Worm (Caenorhabditis elegans): ENCODE data around the gene gsto-2.

gsto-2 gene

DNA sequence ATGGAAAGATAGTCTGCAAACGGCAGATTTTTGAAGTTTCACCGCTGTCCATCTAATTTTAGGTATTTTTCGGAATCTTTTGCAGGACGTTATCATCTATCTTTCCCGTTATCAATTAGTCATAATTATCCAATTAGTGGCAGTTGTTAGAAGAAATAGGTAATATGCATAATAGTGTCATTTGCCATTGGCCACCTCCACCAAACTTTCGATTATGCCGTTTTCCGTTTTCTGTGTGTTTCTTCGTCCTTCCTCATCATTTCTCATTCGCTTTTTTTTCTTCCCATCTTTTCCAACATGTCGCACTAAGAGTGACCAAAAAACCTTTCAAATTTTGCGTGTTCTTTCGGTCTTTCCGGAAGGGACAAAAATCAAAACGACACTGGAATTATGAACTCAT, 9.8 kb downstream of the gsto-2 start:
- no peak for TF ChIP-seq zip-8 (tag; optimal IDR thresholded peaks at IDR 0.05)
- TF ChIP-seq ztf-11 (tag; optimal IDR thresholded peaks at IDR 0.05): no peak
- no peak for TF ChIP-seq elt-1 (tag; optimal IDR thresholded peaks at IDR 0.05; ENCODE audit: borderline replicate concordance, insufficient read depth)

DNA sequence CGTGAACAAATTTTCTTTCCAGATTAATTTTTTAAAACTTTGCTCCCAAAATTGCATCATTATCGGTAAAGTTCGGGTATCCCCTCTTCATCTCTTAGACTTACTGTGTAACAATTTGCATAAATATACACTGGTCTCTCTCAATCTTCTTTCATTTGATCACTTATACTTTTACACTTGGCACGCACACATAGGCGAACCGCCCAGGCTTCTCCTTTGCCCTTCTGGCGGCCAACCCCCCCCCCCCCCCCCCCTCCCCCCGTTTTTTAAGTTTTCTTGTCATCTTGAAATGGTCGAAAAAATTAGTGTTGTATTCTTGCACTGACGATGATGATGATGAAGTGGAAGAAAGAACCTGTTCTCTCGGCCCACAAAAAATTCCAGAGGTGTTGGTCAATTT, 15.7 kb downstream of the gsto-2 start:
- TF ChIP-seq blmp-1 (tag; optimal IDR thresholded peaks at IDR 0.05) (no peak), ceh-43 (GFP tag; optimal IDR thresholded peaks at IDR 0.05) (no peak), sptf-1 (tag; optimal IDR thresholded peaks at IDR 0.05) (no peak), nhr-76 (tag; optimal IDR thresholded peaks at IDR 0.05) (no peak), tbx-8 (GFP tag; optimal IDR thresholded peaks at IDR 0.05) (no peak), unc-62 (GFP tag; optimal IDR thresholded peaks at IDR 0.05) (no peak), snpc-4 (tag; optimal IDR thresholded peaks at IDR 0.05) (no peak), sem-2 (GFP tag; optimal IDR thresholded peaks at IDR 0.05) (no peak), zip-8 (tag; optimal IDR thresholded peaks at IDR 0.05) (no peak), elt-1 (tag; optimal IDR thresholded peaks at IDR 0.05; ENCODE audit: borderline replicate concordance, insufficient read depth) (no peak), ceh-39 (tag; optimal IDR thresholded peaks at IDR 0.05) (no peak), mep-1 (tag; optimal IDR thresholded peaks at IDR 0.05) (no peak), lsy-2 (tag; optimal IDR thresholded peaks at IDR 0.05) (no peak), unc-120 (tag; optimal IDR thresholded peaks at IDR 0.05; ENCODE audit: poor library complexity, severe bottlenecking) (no peak)

DNA sequence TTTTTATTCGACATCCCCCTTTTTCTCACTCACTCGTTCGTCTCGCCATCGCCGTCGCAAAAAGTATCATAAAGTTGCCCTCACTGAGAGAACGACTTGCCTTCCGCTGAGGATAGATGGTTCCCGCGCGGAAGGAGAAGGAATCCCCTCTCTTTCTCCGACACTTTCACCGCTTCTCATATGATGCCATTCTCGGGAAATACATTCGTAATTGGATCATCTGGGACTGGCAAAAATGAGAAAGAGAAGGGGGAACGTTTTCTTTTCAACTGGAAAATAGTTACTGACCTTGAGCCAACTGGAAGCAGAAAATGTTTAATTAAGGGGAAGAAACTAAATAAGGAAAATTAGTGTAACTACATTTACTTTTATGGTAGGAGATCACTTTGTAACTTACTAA, 17.3 kb downstream of the gsto-2 start:
- TF ChIP-seq blmp-1 (tag; optimal IDR thresholded peaks at IDR 0.05) (peak; percentile 65), ces-1 (GFP tag; optimal IDR thresholded peaks at IDR 0.05) (peak; percentile 53), ham-2 (GFP tag; optimal IDR thresholded peaks at IDR 0.05) (no peak), lsy-2 (tag; optimal IDR thresholded peaks at IDR 0.05) (no peak), hlh-1 (tag; optimal IDR thresholded peaks at IDR 0.05) (no peak), nhr-237 (tag; optimal IDR thresholded peaks at IDR 0.05) (no peak)

ce11 chrIII:8573301-8573700, 18.7 kb downstream of the gsto-2 start:
- no peak for TF ChIP-seq sem-2 (GFP tag; optimal IDR thresholded peaks at IDR 0.05)
- no peak for TF ChIP-seq ceh-43 (GFP tag; optimal IDR thresholded peaks at IDR 0.05)
- TF ChIP-seq nhr-12 (tag; optimal IDR thresholded peaks at IDR 0.05): no peak
- no peak for TF ChIP-seq ceh-83 (GFP tag; optimal IDR thresholded peaks at IDR 0.05)

ce11 chrIII:8573869-8574268, 19.3 kb downstream of the gsto-2 start:
- TF ChIP-seq mab-5 (tag; optimal IDR thresholded peaks at IDR 0.05): no peak
- no peak for TF ChIP-seq nhr-2 (tag; optimal IDR thresholded peaks at IDR 0.05)
- TF ChIP-seq unc-120 (tag; optimal IDR thresholded peaks at IDR 0.05; ENCODE audit: poor library complexity, severe bottlenecking): no peak
- TF ChIP-seq elt-1 (tag; optimal IDR thresholded peaks at IDR 0.05; ENCODE audit: borderline replicate concordance, insufficient read depth): no peak
- TF ChIP-seq ceh-39 (tag; optimal IDR thresholded peaks at IDR 0.05): no peak
- no peak for TF ChIP-seq elt-3 (tag; optimal IDR thresholded peaks at IDR 0.05)
- no peak for TF ChIP-seq drap-1 (GFP tag; optimal IDR thresholded peaks at IDR 0.05)
- no peak for TF ChIP-seq mls-2 (tag; optimal IDR thresholded peaks at IDR 0.05)

ce11 chrIII:8574299-8574698, 19.7 kb downstream of the gsto-2 start:
- TF ChIP-seq nhr-237 (tag; optimal IDR thresholded peaks at IDR 0.05): no peak
- TF ChIP-seq pha-4 (tag; optimal IDR thresholded peaks at IDR 0.05): no peak
- TF ChIP-seq lsy-2 (tag; optimal IDR thresholded peaks at IDR 0.05): no peak
- TF ChIP-seq ceh-39 (tag; optimal IDR thresholded peaks at IDR 0.05): no peak
- TF ChIP-seq blmp-1 (tag; optimal IDR thresholded peaks at IDR 0.05): no peak
- TF ChIP-seq zip-8 (tag; optimal IDR thresholded peaks at IDR 0.05): peak; percentile 97
- TF ChIP-seq tbx-8 (GFP tag; optimal IDR thresholded peaks at IDR 0.05): no peak

ce11 chrIII:8575359-8576101, 21.0 kb downstream of the gsto-2 start:
- no peak for TF ChIP-seq unc-62 (GFP tag; optimal IDR thresholded peaks at IDR 0.05)
- peak; percentile 2 for TF ChIP-seq ces-1 (GFP tag; optimal IDR thresholded peaks at IDR 0.05)
- TF ChIP-seq elt-1 (tag; optimal IDR thresholded peaks at IDR 0.05; ENCODE audit: borderline replicate concordance, insufficient read depth): peak; percentile 65
- no peak for TF ChIP-seq ztf-11 (tag; optimal IDR thresholded peaks at IDR 0.05)
- no peak for TF ChIP-seq lsy-2 (tag; optimal IDR thresholded peaks at IDR 0.05)
